Fruit fly (Drosophila melanogaster): ENCODE data around the gene CG10948.

DNA sequence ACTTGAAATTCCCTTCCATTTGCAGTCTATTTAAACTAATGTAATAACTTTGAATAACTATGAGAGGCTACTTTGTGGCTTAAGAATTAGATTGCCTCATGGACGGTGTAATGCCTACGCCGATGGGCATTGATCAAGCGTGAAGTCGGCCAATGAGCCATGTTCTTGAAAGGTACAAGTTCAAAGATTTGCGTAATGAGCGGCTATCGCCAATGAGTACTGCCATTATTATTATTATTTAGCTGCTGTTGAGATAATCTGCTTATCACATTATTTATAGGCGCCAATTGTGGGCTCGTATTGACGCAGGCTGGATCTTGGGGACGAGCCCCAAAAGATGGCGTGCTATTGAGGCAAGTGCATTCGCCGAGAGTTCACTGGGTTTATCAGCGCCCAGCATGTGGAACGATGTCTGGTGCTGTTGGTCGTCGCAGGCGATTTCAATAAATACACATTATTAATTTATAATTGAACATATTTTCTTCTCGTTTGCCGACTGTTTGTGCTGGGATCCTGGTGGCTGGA is 12.7 kb downstream of the CG10948 start:
- TF ChIP-seq topi (GFP tag; optimal IDR thresholded peaks at IDR 0.05) (no peak), Smox (GFP tag; optimal IDR thresholded peaks at IDR 0.05) (no peak), CG6792 (GFP tag; optimal IDR thresholded peaks at IDR 0.05) (no peak), Sox15 (GFP tag; optimal IDR thresholded peaks at IDR 0.05) (no peak), OdsH (GFP tag; optimal IDR thresholded peaks at IDR 0.05) (no peak), CG3919 (GFP tag; optimal IDR thresholded peaks at IDR 0.05) (no peak), Hr39 (GFP tag; optimal IDR thresholded peaks at IDR 0.05) (no peak)
